Worm (Caenorhabditis elegans) whole organism, young adult: ENCODE measurements around the gene Y73F4A.1.

Source experiments
- B0035.1 ChIP-seq: sonication (generic microtip); optimal IDR thresholded peaks from 2 replicates; lab custom pipeline; 2016; ENCODE audit warnings: missing genetic modification characterization, mild to moderate bottlenecking, missing compliant biosample characterization, missing genotype, missing genetic modification reagents
- B0261.1 ChIP-seq: sonication (generic microtip); optimal IDR thresholded peaks from 2 replicates; lab custom pipeline; 2016; ENCODE audit warnings: mild to moderate bottlenecking, missing genetic modification characterization, moderate library complexity, missing compliant biosample characterization
- C17E4.6 ChIP-seq: fragments of 200-800 bp; sonication (Bioruptor generic); IDR thresholded peaks from 2 replicates; pipeline ENCODE4 v1.3.6; 2022; ENCODE audit warnings: missing genetic modification reagents, missing genetic modification characterization, missing compliant biosample characterization
- F55B11.4 ChIP-seq: sonication (generic microtip); optimal IDR thresholded peaks from 2 replicates; lab custom pipeline; 2016; ENCODE audit warnings: missing compliant biosample characterization, missing genetic modification characterization, borderline replicate concordance; ENCODE audit not compliant: insufficient read depth
- T07F8.4 ChIP-seq: sonication (generic microtip); optimal IDR thresholded peaks from 2 replicates; lab custom pipeline; 2016; ENCODE audit warnings: mild to moderate bottlenecking, missing genetic modification characterization, moderate library complexity, missing compliant biosample characterization
- akir-1 ChIP-seq: fragments of 200-800 bp; sonication (Bioruptor generic); optimal IDR thresholded peaks from 2 replicates; lab custom pipeline; 2018; ENCODE audit warnings: mild to moderate bottlenecking, missing genetic modification characterization, moderate library complexity, missing compliant biosample characterization
- aptf-2 ChIP-seq: fragments of 200-800 bp; sonication (Bioruptor generic); conservative IDR thresholded peaks from 2 replicates; pipeline ENCODE4 v1.3.6; 2022; ENCODE audit warnings: missing genetic modification reagents, missing genetic modification characterization, missing compliant biosample characterization
- atf-7 ChIP-seq: sonication (generic microtip); optimal IDR thresholded peaks from 2 replicates; lab custom pipeline; 2017; ENCODE audit warnings: mild to moderate bottlenecking, missing genetic modification characterization, missing compliant biosample characterization
- athp-1 ChIP-seq: sonication (generic microtip); optimal IDR thresholded peaks from 2 replicates; lab custom pipeline; 2017; ENCODE audit warnings: mild to moderate bottlenecking, missing genetic modification characterization, missing compliant biosample characterization
- ccch-3 ChIP-seq: fragments of 200-800 bp; sonication (Bioruptor generic); optimal IDR thresholded peaks from 2 replicates; lab custom pipeline; 2018; ENCODE audit warnings: mild to moderate bottlenecking, missing genetic modification characterization, missing compliant biosample characterization
- cebp-1 ChIP-seq, 2 experiments: fragments of 200-800 bp in 1 of 2; sonication (Bioruptor generic) in 1 of 2; sonication (generic microtip) in 1 of 2; IDR thresholded peaks in 1 of 2; optimal IDR thresholded peaks in 1 of 2; 2 replicates each; pipeline versions ENCODE4 v1.3.6 to Lab custom; 2017 to 2022; ENCODE audit warnings: missing compliant biosample characterization in 2 of 2, missing genetic modification characterization in 2 of 2, mild to moderate bottlenecking in 1 of 2, missing genetic modification reagents in 1 of 2, moderate library complexity in 1 of 2
- ceh-100 ChIP-seq: fragments of 200-800 bp; sonication (Bioruptor generic); IDR thresholded peaks from 2 replicates; pipeline ENCODE4 v1.3.6; 2022; ENCODE audit warnings: missing genetic modification reagents, missing genetic modification characterization, missing compliant biosample characterization
- dpff-1 ChIP-seq: sonication (generic microtip); optimal IDR thresholded peaks from 2 replicates; lab custom pipeline; 2017; ENCODE audit warnings: mild to moderate bottlenecking, missing genetic modification characterization, missing compliant biosample characterization
- egl-44 ChIP-seq: fragments of 200-800 bp; sonication (Bioruptor generic); IDR thresholded peaks from 2 replicates; pipeline ENCODE4 v1.3.6; 2022; ENCODE audit warnings: missing genetic modification reagents, missing genetic modification characterization, missing compliant biosample characterization
- egrh-3 ChIP-seq: fragments of 200-800 bp; sonication (Bioruptor generic); IDR thresholded peaks from 2 replicates; pipeline ENCODE4 v1.3.6; 2022; ENCODE audit warnings: missing genetic modification reagents, missing genetic modification characterization, missing compliant biosample characterization
- fkh-3 ChIP-seq: sonication (generic microtip); optimal IDR thresholded peaks from 2 replicates; lab custom pipeline; 2016; ENCODE audit warnings: mild to moderate bottlenecking, missing genetic modification characterization, missing compliant biosample characterization
- him-1 ChIP-seq: sonication (generic microtip); optimal IDR thresholded peaks from 2 replicates; lab custom pipeline; 2016; ENCODE audit warnings: missing genotype, missing genetic modification reagents, missing genetic modification characterization, missing compliant biosample characterization
- hlh-12 ChIP-seq: sonication (generic microtip); optimal IDR thresholded peaks from 2 replicates; lab custom pipeline; 2016; ENCODE audit warnings: missing genetic modification characterization, missing compliant biosample characterization
- hlh-26 ChIP-seq: fragments of 200-800 bp; sonication (Bioruptor generic); conservative IDR thresholded peaks from 2 replicates; pipeline ENCODE4 v1.3.6; 2022; ENCODE audit warnings: missing genetic modification reagents, missing genetic modification characterization, missing compliant biosample characterization
- hmg-1.2 ChIP-seq: fragments of 200-800 bp; sonication (Bioruptor generic); IDR thresholded peaks from 2 replicates; pipeline ENCODE4 v1.3.6; 2022; ENCODE audit warnings: missing genetic modification reagents, missing genetic modification characterization, missing compliant biosample characterization
- hmg-20 ChIP-seq: fragments of 200-800 bp; sonication (Bioruptor generic); IDR thresholded peaks from 2 replicates; pipeline ENCODE4 v1.3.6; 2022; ENCODE audit warnings: missing genetic modification reagents, missing genetic modification characterization, missing compliant biosample characterization
- lin-35 ChIP-seq, 3 experiments: fragments of 150-350 bp in 2 of 3; sonication (generic microtip) in 1 of 3; optimal IDR thresholded peaks; 2 replicates each; lab custom pipeline; 2014 to 2018; ENCODE audit warnings: missing biosample characterization in 3 of 3, missing genetic modification characterization in 3 of 3, missing genetic modification reagents in 3 of 3
- lsl-1 ChIP-seq: fragments of 200-800 bp; sonication (Bioruptor generic); optimal IDR thresholded peaks from 2 replicates; lab custom pipeline; 2018; ENCODE audit warnings: mild to moderate bottlenecking, missing genetic modification characterization, moderate library complexity, missing compliant biosample characterization
- mcd-1 ChIP-seq: fragments of 200-800 bp; sonication (Bioruptor generic); IDR thresholded peaks from 2 replicates; pipeline ENCODE4 v1.3.6; 2022; ENCODE audit warnings: missing genetic modification reagents, missing genetic modification characterization, missing compliant biosample characterization
- mes-4 ChIP-seq: sonication (generic microtip); optimal IDR thresholded peaks from 2 replicates; lab custom pipeline; 2016; ENCODE audit warnings: missing genotype, missing genetic modification characterization, missing compliant biosample characterization
- mxl-1 ChIP-seq: sonication (generic microtip); optimal IDR thresholded peaks from 2 replicates; lab custom pipeline; 2016; ENCODE audit warnings: missing genetic modification characterization, missing compliant biosample characterization
- nfyb-1 ChIP-seq: fragments of 200-800 bp; sonication (Bioruptor generic); IDR thresholded peaks from 2 replicates; pipeline ENCODE4 v1.3.6; 2022; ENCODE audit warnings: missing genetic modification reagents, missing genetic modification characterization, missing compliant biosample characterization
- nhr-80 ChIP-seq: sonication (generic microtip); optimal IDR thresholded peaks from 2 replicates; lab custom pipeline; 2016; ENCODE audit warnings: missing genetic modification characterization, missing compliant biosample characterization
- nhr-90 ChIP-seq: sonication (generic microtip); optimal IDR thresholded peaks from 2 replicates; lab custom pipeline; 2016; ENCODE audit warnings: missing genotype, mild to moderate bottlenecking, missing genetic modification characterization, missing compliant biosample characterization
- repo-1 ChIP-seq: sonication (generic microtip); optimal IDR thresholded peaks from 2 replicates; lab custom pipeline; 2017; ENCODE audit warnings: mild to moderate bottlenecking, missing genetic modification characterization, missing compliant biosample characterization
- snpc-1.1 ChIP-seq: sonication (generic microtip); optimal IDR thresholded peaks from 2 replicates; lab custom pipeline; 2017; ENCODE audit warnings: missing genetic modification characterization, mild to moderate bottlenecking, missing compliant biosample characterization, antibody characterized with exemption, moderate library complexity, missing genotype, missing genetic modification reagents; ENCODE audit not compliant: insufficient read depth
- sptf-2 ChIP-seq: fragments of 200-800 bp; sonication (Bioruptor generic); optimal IDR thresholded peaks from 2 replicates; lab custom pipeline; 2018; ENCODE audit warnings: mild to moderate bottlenecking, missing genetic modification characterization, missing compliant biosample characterization
- tbp1 ChIP-seq: fragments of 200-800 bp; sonication (Bioruptor generic); optimal IDR thresholded peaks from 2 replicates; lab custom pipeline; 2018; ENCODE audit warnings: mild to moderate bottlenecking, missing genetic modification characterization, missing compliant biosample characterization
- unc-130 ChIP-seq: sonication (generic microtip); optimal IDR thresholded peaks from 2 replicates; lab custom pipeline; 2016; ENCODE audit warnings: missing genetic modification reagents, missing genetic modification characterization, missing compliant biosample characterization
- ztf-25 ChIP-seq: fragments of 200-800 bp; sonication (Bioruptor generic); IDR thresholded peaks from 2 replicates; pipeline ENCODE4 v1.3.6; 2022; ENCODE audit warnings: missing genetic modification reagents, missing genetic modification characterization, missing compliant biosample characterization
- ztf-26 ChIP-seq: sonication (generic microtip); optimal IDR thresholded peaks from 2 replicates; lab custom pipeline; 2017; ENCODE audit warnings: missing genetic modification characterization, missing compliant biosample characterization
- ztf-28 ChIP-seq: fragments of 200-800 bp; sonication (Bioruptor generic); IDR thresholded peaks from 2 replicates; pipeline ENCODE4 v1.3.6; 2022; ENCODE audit warnings: missing genetic modification reagents, missing genetic modification characterization, missing compliant biosample characterization
- ztf-6 ChIP-seq: fragments of 200-800 bp; sonication (Bioruptor generic); IDR thresholded peaks from 2 replicates; pipeline ENCODE4 v1.3.6; 2022; ENCODE audit warnings: missing genetic modification reagents, missing genetic modification characterization, missing compliant biosample characterization

Gene Y73F4A.1

DNA sequence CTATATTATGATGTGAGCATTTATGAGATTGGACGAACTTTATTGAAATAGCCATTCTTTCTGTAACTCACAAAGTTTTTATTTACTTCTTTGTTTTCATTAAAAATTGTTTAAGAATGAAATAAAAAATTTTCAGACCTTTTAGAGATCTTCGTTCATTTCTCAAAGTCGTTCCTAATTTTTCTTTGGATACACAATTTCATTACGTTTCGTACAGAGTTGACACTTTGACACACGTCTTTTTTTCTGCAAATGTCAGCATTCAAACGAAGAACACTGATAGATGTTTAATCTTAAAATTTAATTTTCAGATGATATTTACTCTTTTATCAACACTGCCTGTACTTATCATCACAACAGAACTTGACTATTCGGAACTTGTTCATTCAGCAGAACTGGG is 28.7 kb downstream of the Y73F4A.1 start, which contains the start of gene acc-2:
Gene acc-2, plus strand, starts transcription at position 301 of the 400 bp plus-strand sequence.
- no peak for TF ChIP-seq ceh-100 (GFP tag; lab: Robert Waterston, UW)
- TF ChIP-seq ztf-6: no peak
- no peak for TF ChIP-seq mes-4
- no peak for TF ChIP-seq him-1 (tag; lab: Kevin White, UChicago)
- no peak for TF ChIP-seq lin-35 (GFP tag; optimal IDR thresholded peaks at IDR 0.05; lab: Kevin White, UChicago)
- no peak for TF ChIP-seq hlh-26

DNA sequence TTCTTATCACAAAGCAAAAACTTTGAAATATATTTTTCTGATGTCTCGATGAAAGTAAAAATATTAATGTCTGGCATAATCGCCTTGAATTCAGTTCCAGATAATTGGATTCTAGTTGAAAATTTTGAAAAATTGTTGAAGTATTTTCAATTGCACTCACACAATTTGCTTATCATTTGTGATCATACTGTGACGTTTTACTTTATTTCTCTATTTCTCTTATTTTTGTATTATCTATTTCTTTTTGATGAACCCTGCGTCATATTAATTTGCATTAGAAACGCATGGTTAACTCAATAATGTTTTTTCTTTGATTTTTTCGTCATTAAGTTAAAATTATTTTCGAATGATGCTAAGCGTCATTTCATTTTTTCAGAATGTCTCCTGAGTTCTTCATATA is 34.9 kb downstream of the Y73F4A.1 start, which contains the start of gene C53D6.11:
Gene C53D6.11, plus strand, starts transcription at position 328 of the 400 bp plus-strand sequence.
- TF ChIP-seq lsl-1: no peak
- TF ChIP-seq hmg-1.2: peak; percentile 32; the same call in 1 of the 2 replicates
- TF ChIP-seq nhr-80 (tag; lab: Kevin White, UChicago): peak; percentile 55
- no peak for TF ChIP-seq fkh-3 (tag; lab: Kevin White, UChicago)
- TF ChIP-seq sptf-2 (GFP tag; lab: Kevin White, UChicago): no peak
- no peak for TF ChIP-seq aptf-2 (GFP tag; lab: Robert Waterston, UW)
- TF ChIP-seq egrh-3 (GFP tag; lab: Robert Waterston, UW): no peak
- TF ChIP-seq ztf-28 (GFP tag; lab: Robert Waterston, UW): no peak

ce11 chrIV:9007947-9008346 is 37.2 kb downstream of the Y73F4A.1 start:
- TF ChIP-seq snpc-1.1 (tag; lab: Kevin White, UChicago): no peak
- no peak for TF ChIP-seq tbp1 (GFP tag; lab: Kevin White, UChicago)
- no peak for TF ChIP-seq B0035.1
- no peak for TF ChIP-seq hlh-12 (tag; lab: Kevin White, UChicago)
- no peak for TF ChIP-seq ccch-3
- TF ChIP-seq egl-44: no peak
- TF ChIP-seq C17E4.6 (GFP tag; lab: Robert Waterston, UW): no peak
- no peak for TF ChIP-seq B0261.1 (tag; lab: Kevin White, UChicago)
- TF ChIP-seq F55B11.4: no peak
- TF ChIP-seq cebp-1 (GFP tag; IDR thresholded peaks at IDR 0.05; lab: Robert Waterston, UW): no peak
- TF ChIP-seq cebp-1 (tag; optimal IDR thresholded peaks at IDR 0.05; lab: Kevin White, UChicago): no peak
- TF ChIP-seq nhr-90 (tag; lab: Kevin White, UChicago): no peak
- no peak for TF ChIP-seq repo-1 (tag; lab: Kevin White, UChicago)
- no peak for TF ChIP-seq hlh-26
- no peak for TF ChIP-seq hmg-20 (GFP tag; lab: Robert Waterston, UW)
- no peak for TF ChIP-seq mxl-1 (tag; lab: Kevin White, UChicago)

- no peak for TF ChIP-seq egrh-3 (GFP tag; lab: Robert Waterston, UW)
- TF ChIP-seq akir-1 (GFP tag; lab: Kevin White, UChicago): no peak
- TF ChIP-seq athp-1 (tag; lab: Kevin White, UChicago): no peak
Measured at ce11 chrIV:9005310-9005709, 39.8 kb downstream of the Y73F4A.1 start, which contains the start of gene unc-129. Gene unc-129 (minus strand): TSS chrIV:9005410.

DNA sequence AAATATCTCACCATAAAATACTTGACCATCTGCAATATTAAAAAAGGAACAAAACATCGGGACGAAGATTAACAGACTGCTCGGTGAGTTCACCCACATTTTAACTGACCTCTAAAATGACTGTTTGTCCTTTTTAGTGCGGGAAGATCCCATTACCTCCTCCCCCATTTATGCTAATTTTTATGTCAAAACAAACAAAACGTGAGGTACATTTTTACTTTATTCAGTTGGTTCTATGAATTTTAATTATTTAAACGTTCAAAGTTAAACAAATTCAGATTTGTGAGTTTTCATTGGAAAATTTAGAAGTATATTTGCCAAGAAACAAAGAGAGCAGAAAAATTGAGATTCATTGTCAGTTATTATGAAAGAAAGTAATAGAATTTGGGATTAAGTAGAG is 42.5 kb downstream of the Y73F4A.1 start, which contains the start of gene C53D6.8:
Gene C53D6.8, minus strand, starts transcription at position 101 of the 400 bp plus-strand sequence.
- TF ChIP-seq nfyb-1 (GFP tag; lab: Robert Waterston, UW) (no peak), mcd-1 (no peak), unc-130 (GFP tag; lab: Kevin White, UChicago) (no peak), T07F8.4 (tag; lab: Kevin White, UChicago) (no peak), dpff-1 (tag; lab: Kevin White, UChicago) (no peak), ztf-25 (GFP tag; lab: Robert Waterston, UW) (no peak), atf-7 (no peak), ztf-26 (no peak)
